Comparison of ENCODE assay signal across 1 fruit fly cellular context in the genomic region with DNA sequence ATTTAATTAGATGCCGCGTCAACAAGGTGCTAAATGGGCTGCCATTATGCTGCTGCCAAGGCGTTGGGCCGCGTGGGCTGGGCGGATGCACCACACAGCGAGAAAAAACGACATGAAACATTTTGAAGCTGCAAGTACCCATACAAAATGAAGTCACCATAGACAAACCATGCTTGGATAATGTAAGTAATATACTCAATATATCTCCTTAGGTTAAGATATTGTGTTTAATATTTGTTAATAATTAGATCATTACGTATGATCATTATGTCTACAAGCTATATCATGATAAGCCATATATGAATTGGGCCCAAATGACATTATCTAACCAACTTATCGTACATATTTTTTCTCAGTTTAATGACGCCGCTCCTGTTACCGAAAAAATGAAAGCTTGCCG.
TF ChIP-seq lines count a peak whose summit lies in the region.

No protein-coding gene starts in this region.

TF ChIP-seq in whole organism, prepupa, 60 proteins besides CTCF, POLR2A, EP300 and RAD21 (continued from another document):
- TF ChIP-seq Sox15 (GFP tag; optimal IDR thresholded peaks at IDR 0.05; lab: Kevin White, UChicago) (no peak), CG6854 (GFP tag; optimal IDR thresholded peaks at IDR 0.05; lab: Kevin White, UChicago) (no peak), CG16779 (tag; optimal IDR thresholded peaks at IDR 0.05; lab: Kevin White, UChicago) (no peak), Eip75B (GFP tag; optimal IDR thresholded peaks at IDR 0.05; lab: Kevin White, UChicago) (peak; percentile 37), eg (GFP tag; IDR thresholded peaks at IDR 0.05; lab: Robert Waterston, UW) (no peak), fd85E (GFP tag; optimal IDR thresholded peaks at IDR 0.05; lab: Kevin White, UChicago) (no peak), Smox (GFP tag; optimal IDR thresholded peaks at IDR 0.05; lab: Kevin White, UChicago) (peak; percentile 68), Lpt (GFP tag; optimal IDR thresholded peaks at IDR 0.05; lab: Kevin White, UChicago) (no peak), Sox14 (GFP tag; optimal IDR thresholded peaks at IDR 0.05; lab: Kevin White, UChicago) (peak; percentile 43), Hr38 (GFP tag; optimal IDR thresholded peaks at IDR 0.05; lab: Kevin White, UChicago) (no peak), esn (GFP tag; optimal IDR thresholded peaks at IDR 0.05; lab: Kevin White, UChicago) (peak; percentile 68), CG11294 (GFP tag; IDR thresholded peaks at IDR 0.05; lab: Robert Waterston, UW) (no peak), dsx (GFP tag; optimal IDR thresholded peaks at IDR 0.05; lab: Kevin White, UChicago; ENCODE audit: poor library complexity, severe bottlenecking) (no peak), CG34406 (GFP tag; optimal IDR thresholded peaks at IDR 0.05; lab: Kevin White, UChicago) (peak; percentile 33), CG7368 (GFP tag; optimal IDR thresholded peaks at IDR 0.05; lab: Kevin White, UChicago) (no peak), Eip78C (GFP tag; lab: Kevin White, UChicago) (peak; percentile 83), spab (GFP tag; optimal IDR thresholded peaks at IDR 0.05; lab: Kevin White, UChicago) (no peak), CG32006 (GFP tag; optimal IDR thresholded peaks at IDR 0.05; lab: Kevin White, UChicago) (peak; percentile 66), acj6 (GFP tag; optimal IDR thresholded peaks at IDR 0.05; lab: Kevin White, UChicago) (peak; percentile 35), Hr39 (GFP tag; optimal IDR thresholded peaks at IDR 0.05; lab: Kevin White, UChicago) (peak; percentile 47), lz (GFP tag; optimal IDR thresholded peaks at IDR 0.05; lab: Kevin White, UChicago) (peak; percentile 48), Sox102F (GFP tag; optimal IDR thresholded peaks at IDR 0.05; lab: Kevin White, UChicago) (peak; percentile 61), vri (GFP tag; optimal IDR thresholded peaks at IDR 0.05; lab: Kevin White, UChicago) (peak; percentile 19), dac (GFP tag; optimal IDR thresholded peaks at IDR 0.05; lab: Kevin White, UChicago) (no peak), CG8632 (GFP tag; optimal IDR thresholded peaks at IDR 0.05; lab: Kevin White, UChicago) (peak; percentile 14)
